Fruit fly (Drosophila melanogaster): ENCODE results near the gene CG4789.

The CG4789 gene

DNA sequence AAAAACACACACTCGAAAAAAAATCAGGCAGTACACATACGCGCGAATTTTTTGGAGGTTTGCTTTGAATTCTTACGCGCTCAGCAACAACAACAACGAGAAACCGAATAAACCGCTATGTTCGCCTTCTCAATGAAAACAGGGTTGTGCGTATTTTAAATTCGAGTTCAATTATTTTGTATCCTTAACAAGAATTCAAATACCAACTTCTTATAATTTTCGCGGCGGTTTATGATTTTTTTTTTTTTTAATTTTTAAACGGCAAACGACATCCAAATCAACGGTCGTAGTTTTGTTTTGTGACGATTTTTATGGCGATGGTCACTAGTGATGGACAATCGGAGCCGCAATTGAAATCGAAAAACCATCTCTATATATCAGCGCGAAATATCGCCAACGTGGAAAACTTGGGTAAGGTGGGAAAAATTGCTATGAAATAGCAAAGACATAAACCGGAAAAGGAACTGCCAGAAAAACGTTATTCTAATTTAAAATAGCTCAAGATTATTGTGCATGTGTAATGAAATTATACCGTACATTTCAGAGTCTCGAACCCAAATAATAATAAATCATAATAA is 49.1 kb upstream of the CG4789 start, which contains the start of gene goe (continued):
- TF ChIP-seq pros (GFP tag; optimal IDR thresholded peaks at IDR 0.05) (no peak), croc (GFP tag; conservative IDR thresholded peaks at IDR 0.05) (peak; percentile 59; the same call in 2 of the 3 replicates), CG11723 (GFP tag; optimal IDR thresholded peaks at IDR 0.05) (peak; percentile 64), Camta (GFP tag; optimal IDR thresholded peaks at IDR 0.05) (peak; percentile 72), Xbp1 (GFP tag; optimal IDR thresholded peaks at IDR 0.05) (peak; percentile 88), oc (tag; optimal IDR thresholded peaks at IDR 0.05) (peak; percentile 43), lov (optimal IDR thresholded peaks at IDR 0.05) (no peak), lov (GFP tag; IDR thresholded peaks at IDR 0.05) (peak; percentile 84; the same call in 2 of the 3 replicates), CG4707 (GFP tag; optimal IDR thresholded peaks at IDR 0.05) (peak; percentile 63), Mad (GFP tag; optimal IDR thresholded peaks at IDR 0.05) (peak; percentile 89), CG12299 (tag; optimal IDR thresholded peaks at IDR 0.05) (peak; percentile 78), nerfin-2 (GFP tag; IDR thresholded peaks at IDR 0.05; ENCODE audit: partially characterized antibody) (peak; percentile 64), CG11456 (GFP tag; IDR thresholded peaks at IDR 0.05) (peak; percentile 89), Bgb (GFP tag; IDR thresholded peaks at IDR 0.05; ENCODE audit: partially characterized antibody) (peak; percentile 97), btn (GFP tag; optimal IDR thresholded peaks at IDR 0.05) (peak; percentile 57), CG17359 (tag; optimal IDR thresholded peaks at IDR 0.05) (peak; percentile 53), repo (GFP tag; optimal IDR thresholded peaks at IDR 0.05) (peak; percentile 69), Nf-YA (GFP tag; IDR thresholded peaks at IDR 0.05) (peak; percentile 57; the same call in 1 of the 2 replicates), CG14014 (GFP tag; IDR thresholded peaks at IDR 0.05) (peak; percentile 85), Sin3A (optimal IDR thresholded peaks at IDR 0.05) (peak; percentile 39), Bteb2 (GFP tag; optimal IDR thresholded peaks at IDR 0.05) (peak; percentile 88), CG4820 (GFP tag; optimal IDR thresholded peaks at IDR 0.05) (no peak), wor (GFP tag; IDR thresholded peaks at IDR 0.05) (no peak)

DNA sequence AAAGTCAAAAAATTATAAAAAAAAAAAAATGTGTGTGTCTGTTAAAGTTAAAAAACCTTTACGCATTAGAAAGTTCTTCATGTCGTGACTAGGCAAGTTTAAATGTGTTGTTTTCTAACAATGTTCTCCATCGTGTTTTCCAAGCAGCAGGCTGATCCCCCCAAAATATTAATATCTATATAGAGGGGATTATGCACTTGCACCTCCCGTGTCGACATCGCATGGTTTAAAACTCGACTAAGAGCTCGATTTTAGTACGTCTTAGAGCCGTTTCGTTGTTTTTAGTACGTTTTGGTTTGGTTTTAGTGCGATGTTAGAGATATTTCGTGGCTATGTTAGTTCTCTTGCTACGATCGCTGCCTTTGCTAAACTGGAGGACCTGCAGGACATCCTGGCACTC is 47.7 kb upstream of the CG4789 start:
- TF ChIP-seq BEAF-32 (GFP tag; optimal IDR thresholded peaks at IDR 0.05), result peak; percentile 5
- peak; percentile 39 for TF ChIP-seq pita (GFP tag; optimal IDR thresholded peaks at IDR 0.05)
- TF ChIP-seq stwl (tag; optimal IDR thresholded peaks at IDR 0.05), result no peak
- no peak for TF ChIP-seq kni (GFP tag; optimal IDR thresholded peaks at IDR 0.05)
- TF ChIP-seq Dek (tag; optimal IDR thresholded peaks at IDR 0.05), result no peak
- TF ChIP-seq Rfx (GFP tag; IDR thresholded peaks at IDR 0.05), result no peak
- TF ChIP-seq Ets97D (GFP tag; optimal IDR thresholded peaks at IDR 0.05), result peak; percentile 20
- no peak for TF ChIP-seq Hr39 (optimal IDR thresholded peaks at IDR 0.05)
- TF ChIP-seq CTCF (GFP tag; optimal IDR thresholded peaks at IDR 0.05), result peak; percentile 60
- TF ChIP-seq CG30431 (GFP tag; optimal IDR thresholded peaks at IDR 0.05), result no peak
- TF ChIP-seq kah (GFP tag; optimal IDR thresholded peaks at IDR 0.05), result no peak
- TF ChIP-seq Stat92E (GFP tag; optimal IDR thresholded peaks at IDR 0.05), result no peak
- TF ChIP-seq CG10462 (GFP tag; optimal IDR thresholded peaks at IDR 0.05), result no peak
- no peak for TF ChIP-seq CG16813 (GFP tag; IDR thresholded peaks at IDR 0.05; ENCODE audit: partially characterized antibody)
- no peak for TF ChIP-seq Atf-2 (GFP tag; optimal IDR thresholded peaks at IDR 0.05)
- TF ChIP-seq wek (GFP tag; optimal IDR thresholded peaks at IDR 0.05), result peak; percentile 74
- no peak for TF ChIP-seq Bgb (GFP tag; IDR thresholded peaks at IDR 0.05; ENCODE audit: partially characterized antibody)
- no peak for TF ChIP-seq CG6791 (GFP tag; IDR thresholded peaks at IDR 0.05; ENCODE audit: partially characterized antibody)
- TF ChIP-seq MTF-1 (GFP tag; optimal IDR thresholded peaks at IDR 0.05; ENCODE audit: borderline replicate concordance), result no peak

Data from whole organism, embryonic.